Fruit fly (Drosophila melanogaster): ENCODE measurements around the gene CG7903.

dm6 chr3R:29985219-29985618, 9.8 kb downstream of the CG7903 start:
- TF ChIP-seq rn (GFP tag; IDR thresholded peaks at IDR 0.05), result no peak
- no peak for TF ChIP-seq fd96Ca (GFP tag; IDR thresholded peaks at IDR 0.05)
- TF ChIP-seq CG8301 (tag; optimal IDR thresholded peaks at IDR 0.05), result no peak
- no peak for TF ChIP-seq CG17806 (tag; optimal IDR thresholded peaks at IDR 0.05)

All from whole organism, pupa.